Worm (Caenorhabditis elegans) whole organism, L3 larva: ENCODE data around the gene unc-86.

Experiments
- R02D3.7 ChIP-seq: fragments of 150-350 bp; optimal IDR thresholded peaks from 2 replicates; lab custom pipeline; 2014; ENCODE audit warnings: missing biosample characterization, missing genetic modification characterization
- ZK546.5 ChIP-seq: sonication (generic microtip); optimal IDR thresholded peaks from 2 replicates; lab custom pipeline; 2017; ENCODE audit warnings: missing biosample characterization, missing genetic modification characterization
- aly-2 ChIP-seq: fragments of 150-350 bp; optimal IDR thresholded peaks from 2 replicates; lab custom pipeline; 2014; ENCODE audit warnings: missing biosample characterization, missing genetic modification characterization
- ama-1 ChIP-seq: fragments of 150-350 bp; optimal IDR thresholded peaks from 2 replicates; lab custom pipeline; 2018
- ceh-16 ChIP-seq: sonication (generic microtip); optimal IDR thresholded peaks from 2 replicates; lab custom pipeline; 2017; ENCODE audit warnings: missing biosample characterization, missing genetic modification characterization
- ceh-28 ChIP-seq: fragments of 150-350 bp; optimal IDR thresholded peaks from 2 replicates; lab custom pipeline; 2014; ENCODE audit warnings: missing biosample characterization, missing genetic modification reagents, missing genetic modification characterization
- ceh-82 ChIP-seq: fragments of 150-350 bp; optimal IDR thresholded peaks from 2 replicates; lab custom pipeline; 2014; ENCODE audit warnings: missing biosample characterization, missing genetic modification characterization
- ceh-9 ChIP-seq: sonication (generic microtip); optimal IDR thresholded peaks from 2 replicates; lab custom pipeline; 2018; ENCODE audit warnings: missing biosample characterization, missing genetic modification characterization
- egl-27 ChIP-seq: sonication (generic microtip); optimal IDR thresholded peaks from 4 replicates; lab custom pipeline; 2017; ENCODE audit warnings: missing biosample characterization, missing genetic modification reagents, missing genetic modification characterization
- egl-5 ChIP-seq: fragments of 150-350 bp; optimal IDR thresholded peaks from 2 replicates; lab custom pipeline; 2017; ENCODE audit warnings: missing biosample characterization, missing genetic modification reagents, missing genetic modification characterization, inconsistent platforms
- elt-1 ChIP-seq: fragments of 150-350 bp; optimal IDR thresholded peaks from 2 replicates; lab custom pipeline; 2014; ENCODE audit warnings: missing biosample characterization, missing genetic modification characterization
- elt-2 ChIP-seq: sonication (generic microtip); optimal IDR thresholded peaks from 2 replicates; lab custom pipeline; 2016; ENCODE audit warnings: missing genetic modification reagents, mild to moderate bottlenecking, missing genetic modification characterization, missing compliant biosample characterization
- fkh-10 ChIP-seq: sonication (generic microtip); optimal IDR thresholded peaks from 2 replicates; lab custom pipeline; 2017; ENCODE audit warnings: missing biosample characterization, missing genetic modification reagents, missing genetic modification characterization
- fkh-2 ChIP-seq: fragments of 150-350 bp; optimal IDR thresholded peaks from 2 replicates; lab custom pipeline; 2014; ENCODE audit warnings: missing biosample characterization, missing genetic modification reagents, missing genetic modification characterization
- fos-1 ChIP-seq: fragments of 150-350 bp; optimal IDR thresholded peaks from 2 replicates; lab custom pipeline; 2014; ENCODE audit warnings: missing biosample characterization, missing genetic modification characterization
- hmg-11 ChIP-seq: sonication (generic microtip); optimal IDR thresholded peaks from 2 replicates; lab custom pipeline; 2016; ENCODE audit warnings: missing genetic modification characterization, missing compliant biosample characterization
- jun-1 ChIP-seq: fragments of 150-350 bp; optimal IDR thresholded peaks from 2 replicates; lab custom pipeline; 2014; ENCODE audit warnings: missing biosample characterization, missing genetic modification reagents, missing genetic modification characterization
- lin-15B ChIP-seq: fragments of 150-350 bp; optimal IDR thresholded peaks from 2 replicates; lab custom pipeline; 2014; ENCODE audit warnings: missing biosample characterization, missing genetic modification characterization
- lin-39 ChIP-seq: fragments of 150-350 bp; optimal IDR thresholded peaks from 2 replicates; lab custom pipeline; 2018; ENCODE audit warnings: missing biosample characterization, missing genetic modification reagents, missing genetic modification characterization
- lsy-12 ChIP-seq: sonication (generic microtip); optimal IDR thresholded peaks from 2 replicates; lab custom pipeline; 2016; ENCODE audit warnings: mild to moderate bottlenecking, missing genetic modification characterization, missing compliant biosample characterization
- mdl-1 ChIP-seq: fragments of 150-350 bp; optimal IDR thresholded peaks from 2 replicates; lab custom pipeline; 2014; ENCODE audit warnings: missing biosample characterization, missing genetic modification characterization
- mml-1 ChIP-seq: fragments of 150-350 bp; sonication (generic microtip); optimal IDR thresholded peaks from 3 replicates; lab custom pipeline; 2014; ENCODE audit warnings: missing biosample characterization, missing genetic modification characterization
- nfya-1 ChIP-seq: sonication (generic microtip); optimal IDR thresholded peaks from 2 replicates; lab custom pipeline; 2017; ENCODE audit warnings: missing genetic modification characterization, mild to moderate bottlenecking, missing compliant biosample characterization, antibody characterized with exemption, moderate library complexity; ENCODE audit not compliant: insufficient read depth
- nhr-12 ChIP-seq: fragments of 150-350 bp; optimal IDR thresholded peaks from 2 replicates; lab custom pipeline; 2014; ENCODE audit warnings: missing biosample characterization, missing genetic modification characterization
- nhr-23 ChIP-seq: fragments of 150-350 bp; optimal IDR thresholded peaks from 2 replicates; lab custom pipeline; 2014; ENCODE audit warnings: missing biosample characterization, missing genetic modification reagents, missing genetic modification characterization
- nhr-25 ChIP-seq: sonication (generic microtip); optimal IDR thresholded peaks from 2 replicates; lab custom pipeline; 2017; ENCODE audit warnings: missing biosample characterization, missing genetic modification characterization
- nhr-28 ChIP-seq: fragments of 150-350 bp; optimal IDR thresholded peaks from 2 replicates; lab custom pipeline; 2014; ENCODE audit warnings: missing biosample characterization, missing genetic modification characterization
- nhr-43 ChIP-seq: sonication (generic microtip); optimal IDR thresholded peaks from 2 replicates; lab custom pipeline; 2016; ENCODE audit warnings: mild to moderate bottlenecking, missing genetic modification characterization, missing compliant biosample characterization; ENCODE audit not compliant: poor library complexity, severe bottlenecking
- nhr-67 ChIP-seq: fragments of 150-350 bp; optimal IDR thresholded peaks from 2 replicates; lab custom pipeline; 2014; ENCODE audit warnings: missing biosample characterization, missing genetic modification characterization
- nhr-76 ChIP-seq: fragments of 150-350 bp; sonication (generic microtip); optimal IDR thresholded peaks from 5 replicates; lab custom pipeline; 2014; ENCODE audit warnings: missing biosample characterization, missing genetic modification characterization
- nhr-77 ChIP-seq: fragments of 150-350 bp; optimal IDR thresholded peaks from 2 replicates; lab custom pipeline; 2014; ENCODE audit warnings: missing biosample characterization, missing genetic modification characterization
- pha-4 ChIP-seq: fragments of 150-350 bp; optimal IDR thresholded peaks from 2 replicates; lab custom pipeline; 2014; ENCODE audit warnings: missing biosample characterization, missing genetic modification reagents, missing genetic modification characterization
- pqm-1 ChIP-seq: fragments of 150-350 bp; optimal IDR thresholded peaks from 2 replicates; lab custom pipeline; 2017; ENCODE audit warnings: missing biosample characterization, missing genetic modification characterization, inconsistent platforms
- sea-2 ChIP-seq: fragments of 150-350 bp; sonication (generic microtip); optimal IDR thresholded peaks from 4 replicates; lab custom pipeline; 2014; ENCODE audit warnings: missing biosample characterization, missing genetic modification reagents, missing genetic modification characterization
- snpc-4 ChIP-seq: fragments of 150-350 bp; optimal IDR thresholded peaks from 2 replicates; lab custom pipeline; 2014; ENCODE audit warnings: missing biosample characterization, missing genetic modification characterization
- tbx-2 ChIP-seq: sonication (generic microtip); optimal IDR thresholded peaks from 2 replicates; lab custom pipeline; 2016; ENCODE audit warnings: mild to moderate bottlenecking, missing genetic modification characterization, missing compliant biosample characterization
- unc-39 ChIP-seq: sonication (generic microtip); optimal IDR thresholded peaks from 4 replicates; lab custom pipeline; 2017; ENCODE audit warnings: missing biosample characterization, missing genetic modification characterization
- unc-62 ChIP-seq: fragments of 150-350 bp; sonication (generic microtip); optimal IDR thresholded peaks from 4 replicates; lab custom pipeline; 2014; ENCODE audit warnings: missing biosample characterization, missing genetic modification reagents, missing genetic modification characterization
- zag-1 ChIP-seq: fragments of 150-350 bp; optimal IDR thresholded peaks from 2 replicates; lab custom pipeline; 2014; ENCODE audit warnings: missing biosample characterization, missing genetic modification characterization
- ztf-4 ChIP-seq: fragments of 150-350 bp; optimal IDR thresholded peaks from 2 replicates; lab custom pipeline; 2014; ENCODE audit warnings: missing biosample characterization, missing genetic modification characterization

The unc-86 gene

ce11 chrIII:8242809-8243208 is 26.7 kb upstream of the unc-86 start, which contains the start of gene C02F5.12:
Gene C02F5.12, minus strand, starts transcription at chrIII:8243029.
- TF ChIP-seq mml-1 (tag; lab: Kevin White, UChicago) (no peak), ceh-28 (no peak), ceh-16 (tag; lab: Kevin White, UChicago) (no peak), nhr-76 (tag; lab: Kevin White, UChicago) (no peak), ama-1 (peak; percentile 80), snpc-4 (tag; lab: Kevin White, UChicago) (no peak), hmg-11 (peak; percentile 24), mdl-1 (tag; lab: Kevin White, UChicago) (no peak), nhr-77 (no peak), nhr-12 (no peak), pha-4 (tag; lab: Kevin White, UChicago) (peak; percentile 72), ZK546.5 (tag; lab: Kevin White, UChicago) (no peak), unc-39 (tag; lab: Kevin White, UChicago) (no peak), sea-2 (GFP tag; lab: Kevin White, UChicago) (no peak), lin-15B (tag; lab: Kevin White, UChicago) (no peak), nhr-28 (tag; lab: Kevin White, UChicago) (no peak), unc-62 (GFP tag; lab: Kevin White, UChicago) (no peak), jun-1 (tag; lab: Kevin White, UChicago) (no peak), aly-2 (no peak), fkh-2 (no peak), nhr-25 (tag; lab: Kevin White, UChicago) (peak; percentile 26), egl-5 (tag; lab: Kevin White, UChicago) (no peak), nfya-1 (peak; percentile 59), elt-2 (tag; lab: Kevin White, UChicago) (peak; percentile 43), nhr-67 (tag; lab: Kevin White, UChicago) (no peak), nhr-23 (peak; percentile 17), fos-1 (tag; lab: Kevin White, UChicago) (no peak), ztf-4 (tag; lab: Kevin White, UChicago) (no peak), lsy-12 (tag; lab: Kevin White, UChicago) (peak; percentile 4), pqm-1 (tag; lab: Kevin White, UChicago) (peak; percentile 22)
- TF ChIP-seq, all 47 proteins: peak for 9

ce11 chrIII:8240948-8241347 is 24.8 kb upstream of the unc-86 start:
- TF ChIP-seq elt-2 (tag; lab: Kevin White, UChicago) (no peak), nhr-25 (tag; lab: Kevin White, UChicago) (no peak), pha-4 (tag; lab: Kevin White, UChicago) (no peak), egl-5 (tag; lab: Kevin White, UChicago) (no peak), nhr-43 (tag; lab: Kevin White, UChicago) (no peak), ztf-4 (tag; lab: Kevin White, UChicago) (no peak), lsy-12 (tag; lab: Kevin White, UChicago) (no peak), sea-2 (GFP tag; lab: Kevin White, UChicago) (no peak), ceh-82 (tag; lab: Kevin White, UChicago) (no peak), aly-2 (no peak), fos-1 (tag; lab: Kevin White, UChicago) (no peak), ceh-9 (tag; lab: Kevin White, UChicago) (no peak), ama-1 (no peak), R02D3.7 (no peak), fkh-10 (GFP tag; lab: Kevin White, UChicago) (no peak), nhr-77 (no peak), nfya-1 (no peak), pqm-1 (tag; lab: Kevin White, UChicago) (no peak)

ce11 chrIII:8240247-8240646 is 24.1 kb upstream of the unc-86 start:
- TF ChIP-seq nhr-23 (no peak), egl-27 (tag; lab: Kevin White, UChicago) (no peak), pqm-1 (tag; lab: Kevin White, UChicago) (peak; percentile 83), sea-2 (GFP tag; lab: Kevin White, UChicago) (no peak), R02D3.7 (no peak), fkh-2 (no peak), zag-1 (tag; lab: Kevin White, UChicago) (no peak), nhr-12 (no peak), elt-2 (tag; lab: Kevin White, UChicago) (peak; percentile 57), tbx-2 (tag; lab: Kevin White, UChicago) (no peak), aly-2 (no peak), lin-15B (tag; lab: Kevin White, UChicago) (no peak), elt-1 (tag; lab: Kevin White, UChicago) (no peak), egl-5 (tag; lab: Kevin White, UChicago) (no peak), lsy-12 (tag; lab: Kevin White, UChicago) (no peak), nhr-25 (tag; lab: Kevin White, UChicago) (no peak), lin-39 (no peak)
